Fruit fly (Drosophila melanogaster) whole organism, wandering third instar larva: ENCODE data around the gene PIG-T.
A peak's percentile ranks its signal among the peaks of the same experiment; 100 is the strongest.

Experiments
- Abd-B ChIP-seq: fragments of >200 bp; optimal IDR thresholded peaks from 2 replicates; lab custom pipeline; 2017; ENCODE audit warnings: missing biosample characterization, missing genetic modification characterization
- CG32264 ChIP-seq: fragments of 200-800 bp; sonication (Bioruptor generic); optimal IDR thresholded peaks from 2 replicates; lab custom pipeline; 2016; ENCODE audit warnings: missing biosample characterization, missing genetic modification characterization
- CG9705 ChIP-seq: fragments of 200-800 bp; sonication (Bioruptor generic); optimal IDR thresholded peaks from 2 replicates; lab custom pipeline; 2018; ENCODE audit warnings: missing biosample characterization, mild to moderate bottlenecking, missing genetic modification characterization
- CrebA ChIP-seq: fragments of 200-800 bp; sonication (Bioruptor generic); optimal IDR thresholded peaks from 2 replicates; lab custom pipeline; 2016; ENCODE audit warnings: missing biosample characterization, mild to moderate bottlenecking, missing genetic modification characterization, borderline replicate concordance
- Dfd ChIP-seq: fragments of >200 bp; optimal IDR thresholded peaks from 2 replicates; lab custom pipeline; 2017; ENCODE audit warnings: missing biosample characterization, missing genetic modification characterization
- Dif ChIP-seq: fragments of 200-275, 200-300 bp; sonication (Bioruptor generic); optimal IDR thresholded peaks from 2 replicates; lab custom pipeline; 2018; ENCODE audit warnings: missing biosample characterization, missing genetic modification characterization; ENCODE audit not compliant: partially characterized antibody
- GATAd ChIP-seq: sonication (Bioruptor generic); optimal IDR thresholded peaks from 2 replicates; lab custom pipeline; 2016; ENCODE audit warnings: missing biosample characterization, missing genetic modification characterization
- HLH106 ChIP-seq: fragments of 200-800 bp; optimal IDR thresholded peaks from 3 replicates; lab custom pipeline; 2019; ENCODE audit warnings: missing biosample characterization, mild to moderate bottlenecking, missing genetic modification characterization, moderate library complexity
- Hnf4 ChIP-seq: fragments of 200-800 bp; sonication (Bioruptor generic); optimal IDR thresholded peaks from 2 replicates; lab custom pipeline; 2016; ENCODE audit warnings: missing biosample characterization, mild to moderate bottlenecking, missing genetic modification characterization
- Hr78 ChIP-seq: fragments of >200 bp; optimal IDR thresholded peaks from 2 replicates; lab custom pipeline; 2017; ENCODE audit warnings: missing biosample characterization, missing genetic modification characterization
- Hr83 ChIP-seq: fragments of 200-300 bp; sonication (Bioruptor generic); optimal IDR thresholded peaks from 2 replicates; lab custom pipeline; 2016; ENCODE audit warnings: missing biosample characterization, mild to moderate bottlenecking, missing genetic modification characterization, moderate library complexity; ENCODE audit not compliant: poor library complexity, severe bottlenecking
- Jra ChIP-seq: sonication (Bioruptor generic); optimal IDR thresholded peaks from 2 replicates; lab custom pipeline; 2016; ENCODE audit warnings: missing biosample characterization, missing genetic modification characterization
- Mio ChIP-seq: sonication (Bioruptor generic); optimal IDR thresholded peaks from 2 replicates; lab custom pipeline; 2016; ENCODE audit warnings: missing biosample characterization, missing genetic modification characterization
- Myc ChIP-seq: fragments of >200 bp; optimal IDR thresholded peaks from 2 replicates; lab custom pipeline; 2017
- N ChIP-seq: fragments of >200 bp; optimal IDR thresholded peaks from 2 replicates; lab custom pipeline; 2018; ENCODE audit warnings: missing biosample characterization, missing external identifiers, missing genetic modification characterization
- OdsH ChIP-seq: fragments of 200-800 bp; sonication (Bioruptor generic); optimal IDR thresholded peaks from 2 replicates; lab custom pipeline; 2016; ENCODE audit warnings: missing biosample characterization, mild to moderate bottlenecking, missing genetic modification characterization
- Rel ChIP-seq, 2 experiments: fragments of 200-800 bp; sonication (Bioruptor generic) in 1 of 2; optimal IDR thresholded peaks; 2 replicates in 1 of 2; 3 replicates in 1 of 2; lab custom pipeline; 2016 to 2019; ENCODE audit warnings: mild to moderate bottlenecking in 2 of 2, missing biosample characterization in 2 of 2, missing genetic modification characterization in 2 of 2, moderate library complexity in 1 of 2
- Sp1 ChIP-seq: fragments of 200-800 bp; sonication (Bioruptor generic); optimal IDR thresholded peaks from 3 replicates; lab custom pipeline; 2019; ENCODE audit warnings: missing biosample characterization, mild to moderate bottlenecking, missing genetic modification characterization, moderate library complexity
- Vsx2 ChIP-seq: fragments of 200-300, 225-300 bp; sonication (Bioruptor generic); optimal IDR thresholded peaks from 2 replicates; lab custom pipeline; 2018; ENCODE audit warnings: missing biosample characterization, missing genetic modification characterization; ENCODE audit not compliant: partially characterized antibody
- br ChIP-seq: fragments of 200-800 bp; sonication (Bioruptor generic); optimal IDR thresholded peaks from 2 replicates; lab custom pipeline; 2016; ENCODE audit warnings: missing biosample characterization, missing genetic modification characterization
- brk ChIP-seq: fragments of 200-800 bp; sonication (Bioruptor generic); optimal IDR thresholded peaks from 2 replicates; lab custom pipeline; 2016; ENCODE audit warnings: missing biosample characterization, mild to moderate bottlenecking, missing genetic modification characterization
- dl ChIP-seq, 2 experiments: fragments of 175-275, 200-275 bp in 1 of 2; fragments of 200-275 bp in 1 of 2; sonication (Bioruptor generic); optimal IDR thresholded peaks; lab custom pipeline; 2018; ENCODE audit warnings: mild to moderate bottlenecking in 2 of 2, missing biosample characterization in 2 of 2, missing genetic modification characterization in 2 of 2, moderate library complexity in 2 of 2; ENCODE audit not compliant: partially characterized antibody in 2 of 2, insufficient read depth in 1 of 2
- dmrt93B ChIP-seq: fragments of 200-800 bp; sonication (Bioruptor generic); optimal IDR thresholded peaks from 2 replicates; lab custom pipeline; 2018; ENCODE audit warnings: missing biosample characterization, mild to moderate bottlenecking, missing genetic modification characterization
- dsf ChIP-seq: sonication (Bioruptor generic); optimal IDR thresholded peaks from 2 replicates; lab custom pipeline; 2016; ENCODE audit warnings: missing biosample characterization, missing genetic modification characterization, borderline replicate concordance
- ey ChIP-seq: fragments of 200-800 bp; sonication (Bioruptor generic); optimal IDR thresholded peaks from 2 replicates; lab custom pipeline; 2016; ENCODE audit warnings: missing biosample characterization, missing genetic modification characterization
- foxo ChIP-seq, 2 experiments: fragments of 200-800 bp; sonication (Bioruptor generic); optimal IDR thresholded peaks; 2 replicates in 1 of 2; 3 replicates in 1 of 2; lab custom pipeline; 2016 to 2017; ENCODE audit warnings: missing biosample characterization in 2 of 2, missing genetic modification characterization in 2 of 2
- fru ChIP-seq: fragments of 200-800 bp; sonication (Bioruptor generic); optimal IDR thresholded peaks from 3 replicates; lab custom pipeline; 2016; ENCODE audit warnings: missing biosample characterization, mild to moderate bottlenecking, missing genetic modification characterization
- h ChIP-seq: fragments of 200-800 bp; sonication (Bioruptor generic); optimal IDR thresholded peaks from 3 replicates; lab custom pipeline; 2016; ENCODE audit warnings: missing biosample characterization, mild to moderate bottlenecking, missing genetic modification characterization
- jim ChIP-seq: fragments of 175-275, 200-325 bp; sonication (Bioruptor generic); optimal IDR thresholded peaks from 2 replicates; lab custom pipeline; 2016; ENCODE audit warnings: missing biosample characterization, mild to moderate bottlenecking, missing genetic modification characterization
- lola ChIP-seq: fragments of >200 bp; optimal IDR thresholded peaks from 2 replicates; lab custom pipeline; 2017; ENCODE audit warnings: missing biosample characterization, missing genetic modification characterization
- pan ChIP-seq: fragments of >200 bp; optimal IDR thresholded peaks from 2 replicates; lab custom pipeline; 2017
- psq ChIP-seq: fragments of 200-800 bp; sonication (Bioruptor generic); optimal IDR thresholded peaks from 3 replicates; lab custom pipeline; 2017; ENCODE audit warnings: missing biosample characterization, mild to moderate bottlenecking, missing genetic modification characterization, moderate library complexity
- rgr ChIP-seq: fragments of 200-800 bp; sonication (Bioruptor generic); optimal IDR thresholded peaks from 3 replicates; lab custom pipeline; 2016; ENCODE audit warnings: missing biosample characterization, mild to moderate bottlenecking, missing genetic modification characterization
- sage ChIP-seq: fragments of 200-800 bp; sonication (Bioruptor generic); optimal IDR thresholded peaks from 2 replicates; lab custom pipeline; 2016; ENCODE audit warnings: missing biosample characterization, mild to moderate bottlenecking, missing genetic modification characterization
- sv ChIP-seq: fragments of 200-800 bp; sonication (Bioruptor generic); optimal IDR thresholded peaks from 3 replicates; lab custom pipeline; 2016; ENCODE audit warnings: missing biosample characterization, missing genetic modification characterization
- tai ChIP-seq: sonication (Bioruptor generic); optimal IDR thresholded peaks from 2 replicates; lab custom pipeline; 2016; ENCODE audit warnings: missing biosample characterization, missing genetic modification characterization
- usp ChIP-seq: fragments of >200 bp; optimal IDR thresholded peaks from 2 replicates; lab custom pipeline; 2017; ENCODE audit warnings: missing biosample characterization, missing genetic modification characterization
- woc ChIP-seq: sonication (Bioruptor generic); optimal IDR thresholded peaks from 2 replicates; lab custom pipeline; 2016; ENCODE audit warnings: missing biosample characterization, mild to moderate bottlenecking, missing genetic modification characterization

The PIG-T gene

DNA sequence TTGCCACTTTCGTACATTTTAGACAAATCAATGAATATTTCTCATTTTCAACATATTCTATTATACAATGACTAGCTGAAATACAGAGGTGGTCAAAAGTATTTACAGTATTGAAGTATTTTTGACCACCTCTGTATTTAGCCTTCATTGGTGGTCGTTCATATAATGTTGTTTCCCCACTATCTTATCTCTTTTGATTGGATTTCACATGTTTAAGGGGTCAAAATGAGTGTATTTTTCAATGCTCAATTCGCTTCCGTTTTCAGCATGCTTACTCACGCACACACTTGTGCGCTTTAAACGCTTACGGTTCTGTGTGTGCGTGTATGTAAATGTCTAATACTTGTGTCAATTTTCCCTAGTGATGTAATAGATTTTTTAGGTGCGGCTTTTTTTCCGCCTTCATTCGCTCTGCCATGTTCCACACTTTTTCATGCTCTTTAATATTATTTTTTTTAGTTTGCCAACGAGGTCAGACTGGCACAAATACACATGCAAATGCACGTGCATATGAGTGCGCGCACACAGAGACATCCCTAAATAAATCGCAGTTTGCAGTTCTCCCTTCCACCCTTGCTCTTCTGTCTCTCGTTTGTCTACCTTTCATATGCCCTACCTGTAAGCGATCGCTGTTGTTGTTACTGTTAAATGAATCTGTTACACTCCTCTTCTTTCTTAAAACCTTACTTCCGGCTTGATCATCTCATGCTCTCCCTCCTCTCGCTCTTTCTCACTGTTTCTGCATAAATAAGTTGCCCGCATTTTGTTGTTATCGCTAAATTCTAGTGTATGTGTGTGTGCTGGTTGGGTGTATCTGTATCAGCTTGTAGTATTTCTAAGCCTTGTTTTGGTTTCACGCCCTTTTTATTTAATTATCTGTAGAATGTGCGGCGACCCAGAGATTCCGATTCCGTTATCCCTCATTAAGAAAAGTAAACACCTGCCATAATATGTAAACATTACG, 5.4 kb upstream of the PIG-T start:
- TF ChIP-seq tai (no peak), N (GFP tag; lab: Kevin White, UChicago) (peak; percentile 18)

DNA sequence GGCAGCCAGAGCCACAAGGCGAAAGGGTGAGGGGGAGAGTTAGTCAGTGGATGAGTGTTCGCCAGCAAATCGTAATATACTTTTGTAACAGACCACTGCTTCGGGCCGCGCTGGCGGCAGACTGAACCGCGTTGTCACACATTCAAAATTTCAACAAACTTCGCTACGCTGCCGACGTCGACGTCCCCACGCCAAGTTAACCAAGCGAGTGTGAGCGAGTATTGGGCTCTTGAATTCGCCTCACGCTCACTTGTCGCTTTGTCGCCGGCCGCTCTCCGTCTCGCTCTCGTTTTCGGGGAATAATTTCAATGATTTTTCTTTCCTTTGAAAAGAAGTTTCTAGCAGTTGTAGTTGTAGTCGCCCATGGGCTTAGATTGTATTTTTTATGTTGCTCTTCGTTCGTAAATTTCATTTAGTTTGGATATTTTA, 4.5 kb upstream of the PIG-T start, which contains the start of gene lawc:
lawc (minus strand) TSS at position 127 of the 429 bp plus-strand sequence.
- TF ChIP-seq brk (GFP tag; lab: Kevin White, UChicago) (peak; percentile 76), Vsx2 (peak; percentile 73), woc (GFP tag; lab: Kevin White, UChicago) (no peak), dl (GFP tag; optimal IDR thresholded peaks at IDR 0.05; lab: Kevin White, UChicago; ENCODE audit: insufficient read depth in 1 of 2, partially characterized antibody in 2 of 2) (peak; percentile 49 to 52), tai (no peak), Dfd (no peak), Hr78 (no peak), fru (GFP tag; lab: Kevin White, UChicago) (peak; percentile 63), Rel (GFP tag; optimal IDR thresholded peaks at IDR 0.05; lab: Kevin White, UChicago) (peak; percentile 86), Rel (tag; optimal IDR thresholded peaks at IDR 0.05; lab: Kevin White, UChicago) (peak; percentile 65), CrebA (GFP tag; lab: Kevin White, UChicago) (peak; percentile 66), dsf (no peak), OdsH (peak; percentile 6), ey (GFP tag; lab: Kevin White, UChicago) (peak; percentile 15), Hr83 (GFP tag; lab: Kevin White, UChicago) (no peak), Jra (peak; percentile 61), sage (GFP tag; lab: Kevin White, UChicago) (peak; percentile 82), CG9705 (GFP tag; lab: Kevin White, UChicago) (no peak), Sp1 (GFP tag; lab: Kevin White, UChicago) (peak; percentile 74), CG32264 (GFP tag; lab: Kevin White, UChicago) (peak; percentile 4), Mio (GFP tag; lab: Kevin White, UChicago) (no peak), h (GFP tag; lab: Kevin White, UChicago) (peak; percentile 63), Dif (GFP tag; lab: Kevin White, UChicago) (peak; percentile 72), sv (GFP tag; lab: Kevin White, UChicago) (no peak), HLH106 (tag; lab: Kevin White, UChicago) (no peak), psq (GFP tag; lab: Kevin White, UChicago) (peak; percentile 47), lola (GFP tag; lab: Kevin White, UChicago) (no peak), Myc (lab: Kevin White, UChicago) (no peak), dmrt93B (GFP tag; lab: Kevin White, UChicago) (no peak), GATAd (no peak), jim (GFP tag; lab: Kevin White, UChicago) (no peak), usp (GFP tag; lab: Kevin White, UChicago) (no peak), rgr (GFP tag; lab: Kevin White, UChicago) (peak; percentile 70), N (GFP tag; lab: Kevin White, UChicago) (no peak), foxo (GFP tag; optimal IDR thresholded peaks at IDR 0.05; lab: Kevin White, UChicago) (peak in 1 of 2 experiments; percentile 30), pan (lab: Kevin White, UChicago) (no peak), Hnf4 (GFP tag; lab: Kevin White, UChicago) (peak; percentile 9), Abd-B (no peak), br (peak; percentile 27)
- TF ChIP-seq, all 38 proteins: peak for 19
